Worm (Caenorhabditis elegans) whole organism, mixed stage, embryonic: Measurements from ENCODE around the gene F42G10.1.

Experiments used
- bed-3 ChIP-seq: fragments of 200-800 bp; sonication (Bioruptor generic); optimal IDR thresholded peaks from 3 replicates; lab custom pipeline; 2018; ENCODE audit warnings: mild to moderate bottlenecking, missing genetic modification characterization, moderate library complexity, missing compliant biosample characterization
- blmp-1 ChIP-seq: fragments of 150-350 bp; optimal IDR thresholded peaks from 2 replicates; lab custom pipeline; 2014; ENCODE audit warnings: missing biosample characterization, missing genetic modification characterization
- ceh-43 ChIP-seq: fragments of 200-800 bp; sonication (Bioruptor generic); optimal IDR thresholded peaks from 2 replicates; lab custom pipeline; 2018; ENCODE audit warnings: mild to moderate bottlenecking, missing genetic modification characterization, moderate library complexity, missing compliant biosample characterization
- ceh-83 ChIP-seq: fragments of 200-800 bp; sonication (Bioruptor generic); optimal IDR thresholded peaks from 2 replicates; lab custom pipeline; 2018; ENCODE audit warnings: mild to moderate bottlenecking, missing genetic modification characterization, missing compliant biosample characterization
- ces-1 ChIP-seq: fragments of 150-350 bp; optimal IDR thresholded peaks from 2 replicates; lab custom pipeline; 2014; ENCODE audit warnings: missing biosample characterization, missing genetic modification reagents, missing genetic modification characterization
- cnd-1 ChIP-seq: fragments of 200-800 bp; sonication (Bioruptor generic); optimal IDR thresholded peaks from 2 replicates; lab custom pipeline; 2018; ENCODE audit warnings: mild to moderate bottlenecking, missing genetic modification characterization, missing compliant biosample characterization
- drap-1 ChIP-seq: fragments of 200-800 bp; sonication (Bioruptor generic); optimal IDR thresholded peaks from 3 replicates; lab custom pipeline; 2018; ENCODE audit warnings: mild to moderate bottlenecking, missing genetic modification characterization, missing compliant biosample characterization
- elt-1 ChIP-seq: sonication (generic microtip); optimal IDR thresholded peaks from 2 replicates; lab custom pipeline; 2017; ENCODE audit warnings: missing genetic modification characterization, mild to moderate bottlenecking, missing compliant biosample characterization, antibody characterized with exemption, moderate library complexity, borderline replicate concordance; ENCODE audit not compliant: insufficient read depth
- elt-3 ChIP-seq: fragments of 150-350 bp; optimal IDR thresholded peaks from 2 replicates; lab custom pipeline; 2014; ENCODE audit warnings: missing biosample characterization, missing genetic modification characterization
- flh-1 ChIP-seq: fragments of 200-800 bp; sonication (Bioruptor generic); optimal IDR thresholded peaks from 2 replicates; lab custom pipeline; 2018; ENCODE audit warnings: mild to moderate bottlenecking, missing genetic modification characterization, moderate library complexity, missing compliant biosample characterization
- ham-2 ChIP-seq: fragments of 200-800 bp; sonication (Bioruptor generic); optimal IDR thresholded peaks from 2 replicates; lab custom pipeline; 2018; ENCODE audit warnings: mild to moderate bottlenecking, missing genetic modification characterization, missing compliant biosample characterization
- hlh-1 ChIP-seq: fragments of 150-350 bp; optimal IDR thresholded peaks from 2 replicates; lab custom pipeline; 2014; ENCODE audit warnings: missing biosample characterization, missing genetic modification reagents, missing genetic modification characterization
- lin-13 ChIP-seq: fragments of 150-350 bp; optimal IDR thresholded peaks from 2 replicates; lab custom pipeline; 2014; ENCODE audit warnings: missing biosample characterization, missing genetic modification characterization
- lin-32 ChIP-seq: fragments of 200-800 bp; sonication (Bioruptor generic); optimal IDR thresholded peaks from 2 replicates; lab custom pipeline; 2018; ENCODE audit warnings: mild to moderate bottlenecking, missing genetic modification characterization, missing compliant biosample characterization
- lsy-2 ChIP-seq: fragments of 150-350 bp; optimal IDR thresholded peaks from 2 replicates; lab custom pipeline; 2014; ENCODE audit warnings: missing biosample characterization, missing genetic modification characterization
- mab-5 ChIP-seq: fragments of 150-350 bp; optimal IDR thresholded peaks from 2 replicates; lab custom pipeline; 2014; ENCODE audit warnings: missing biosample characterization, missing genetic modification characterization
- mep-1 ChIP-seq: fragments of 150-350 bp; optimal IDR thresholded peaks from 2 replicates; lab custom pipeline; 2017; ENCODE audit warnings: missing biosample characterization, missing genetic modification reagents, missing genetic modification characterization, inconsistent platforms
- mls-2 ChIP-seq: sonication (generic microtip); optimal IDR thresholded peaks from 2 replicates; lab custom pipeline; 2016; ENCODE audit warnings: mild to moderate bottlenecking, missing genetic modification characterization, moderate library complexity, missing compliant biosample characterization
- nhr-12 ChIP-seq: fragments of 150-350 bp; optimal IDR thresholded peaks from 2 replicates; lab custom pipeline; 2014; ENCODE audit warnings: missing biosample characterization, missing genetic modification characterization
- nhr-2 ChIP-seq: fragments of 150-350 bp; optimal IDR thresholded peaks from 2 replicates; lab custom pipeline; 2014; ENCODE audit warnings: missing biosample characterization, missing genetic modification characterization
- nhr-237 ChIP-seq: fragments of 150-350 bp; optimal IDR thresholded peaks from 2 replicates; lab custom pipeline; 2014; ENCODE audit warnings: missing biosample characterization, missing genetic modification characterization
- nhr-28 ChIP-seq: fragments of 150-350 bp; optimal IDR thresholded peaks from 2 replicates; lab custom pipeline; 2014; ENCODE audit warnings: missing biosample characterization, missing genetic modification characterization
- nhr-76 ChIP-seq: sonication (generic microtip); optimal IDR thresholded peaks from 2 replicates; lab custom pipeline; 2017; ENCODE audit warnings: missing biosample characterization, missing genetic modification characterization
- pha-4 ChIP-seq: fragments of 150-350 bp; optimal IDR thresholded peaks from 2 replicates; lab custom pipeline; 2018; ENCODE audit warnings: missing biosample characterization, missing genetic modification reagents, missing genetic modification characterization
- sem-2 ChIP-seq: fragments of 200-800 bp; sonication (Bioruptor generic); optimal IDR thresholded peaks from 2 replicates; lab custom pipeline; 2018; ENCODE audit warnings: mild to moderate bottlenecking, missing genetic modification characterization, missing compliant biosample characterization
- snpc-4 ChIP-seq: fragments of 150-350 bp; optimal IDR thresholded peaks from 2 replicates; lab custom pipeline; 2014; ENCODE audit warnings: missing biosample characterization, missing genetic modification characterization
- sptf-1 ChIP-seq: sonication (generic microtip); optimal IDR thresholded peaks from 2 replicates; lab custom pipeline; 2017; ENCODE audit warnings: mild to moderate bottlenecking, missing genetic modification characterization, moderate library complexity, missing compliant biosample characterization
- tbx-8 ChIP-seq: fragments of 200-800 bp; sonication (Bioruptor generic); optimal IDR thresholded peaks from 2 replicates; lab custom pipeline; 2018; ENCODE audit warnings: mild to moderate bottlenecking, missing genetic modification characterization, moderate library complexity, missing compliant biosample characterization
- unc-120 ChIP-seq: sonication (generic microtip); optimal IDR thresholded peaks from 2 replicates; lab custom pipeline; 2017; ENCODE audit warnings: missing genetic modification characterization, missing compliant biosample characterization; ENCODE audit not compliant: poor library complexity, severe bottlenecking
- unc-39 ChIP-seq: fragments of 150-350 bp; optimal IDR thresholded peaks from 2 replicates; lab custom pipeline; 2014; ENCODE audit warnings: missing biosample characterization, missing genetic modification characterization
- zip-8 ChIP-seq: fragments of 150-350 bp; optimal IDR thresholded peaks from 2 replicates; lab custom pipeline; 2014; ENCODE audit warnings: missing biosample characterization, missing genetic modification characterization
- ztf-11 ChIP-seq: fragments of 150-350 bp; optimal IDR thresholded peaks from 2 replicates; lab custom pipeline; 2014; ENCODE audit warnings: missing biosample characterization, missing genetic modification characterization

The F42G10.1 gene

DNA sequence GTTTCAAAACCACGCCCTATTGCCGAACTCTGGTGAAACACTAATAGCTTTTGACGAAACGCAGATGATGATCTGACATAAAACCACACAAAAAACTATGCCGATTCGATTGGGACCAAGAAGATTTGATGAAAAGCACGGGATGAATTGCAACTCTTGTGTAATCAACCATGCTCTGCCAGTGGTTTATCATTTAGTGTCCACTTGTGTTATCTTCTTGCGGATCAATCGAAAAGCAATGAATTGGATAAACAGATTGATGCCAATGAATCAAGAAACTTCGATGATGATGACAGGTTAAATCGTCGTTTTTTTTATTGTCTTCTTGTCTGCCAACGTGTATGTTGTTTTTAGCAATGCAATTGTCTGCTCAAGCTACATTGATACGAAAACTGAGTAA, at the start of gene F42G10.1:
Gene F42G10.1 (minus strand): TSS at position 151 of the 400 bp plus-strand sequence.
- TF ChIP-seq drap-1, result no peak
- TF ChIP-seq lin-13 (tag; lab: Kevin White, UChicago), result no peak
- TF ChIP-seq nhr-2, result no peak
- TF ChIP-seq ztf-11 (tag; lab: Kevin White, UChicago), result no peak
- TF ChIP-seq elt-3 (tag; lab: Kevin White, UChicago), result no peak
- TF ChIP-seq bed-3, result no peak
- no peak for TF ChIP-seq nhr-28
- no peak for TF ChIP-seq ceh-83 (GFP tag; lab: Kevin White, UChicago)
- TF ChIP-seq blmp-1 (tag; lab: Kevin White, UChicago), result no peak
- TF ChIP-seq ham-2, result no peak
- TF ChIP-seq nhr-237 (tag; lab: Kevin White, UChicago), result no peak
- TF ChIP-seq elt-1 (tag; lab: Kevin White, UChicago), result no peak
- no peak for TF ChIP-seq nhr-12
- no peak for TF ChIP-seq ceh-43 (GFP tag; lab: Kevin White, UChicago)
- TF ChIP-seq cnd-1 (tag; lab: Kevin White, UChicago), result no peak
- TF ChIP-seq mab-5, result no peak
- TF ChIP-seq flh-1, result no peak
- TF ChIP-seq ces-1 (GFP tag; lab: Kevin White, UChicago), result no peak
- no peak for TF ChIP-seq unc-120 (tag; lab: Kevin White, UChicago)
- no peak for TF ChIP-seq nhr-76 (tag; lab: Kevin White, UChicago)

DNA sequence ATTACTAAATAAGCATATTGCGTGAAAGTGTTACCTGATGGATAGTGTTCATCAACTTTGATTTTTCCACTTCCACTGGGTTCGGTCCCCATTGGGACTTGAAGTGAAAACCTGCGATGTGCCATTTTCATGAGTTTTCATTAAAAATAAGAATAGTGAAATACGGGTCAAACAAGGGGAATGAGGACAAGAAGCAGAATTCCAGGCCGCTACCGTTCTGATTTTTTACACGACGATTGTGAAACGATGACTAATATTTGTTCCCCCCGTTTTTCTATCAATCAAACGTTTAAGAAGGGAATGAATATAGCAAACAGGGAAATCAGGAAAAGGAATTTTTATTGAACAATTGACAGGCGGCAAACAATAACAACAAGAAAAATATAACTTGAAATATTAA, 47.7 kb upstream of the F42G10.1 start, which contains the start of gene mlck-1:
Gene mlck-1 (minus strand): TSS at position 101 of the 400 bp plus-strand sequence.
- TF ChIP-seq bed-3, result no peak
- no peak for TF ChIP-seq elt-3 (tag; lab: Kevin White, UChicago)
- TF ChIP-seq unc-120 (tag; lab: Kevin White, UChicago), result no peak
- no peak for TF ChIP-seq ceh-43 (GFP tag; lab: Kevin White, UChicago)
- TF ChIP-seq snpc-4 (tag; lab: Kevin White, UChicago), result no peak
- no peak for TF ChIP-seq sem-2 (GFP tag; lab: Kevin White, UChicago)
- TF ChIP-seq lsy-2 (tag; lab: Kevin White, UChicago), result no peak
- no peak for TF ChIP-seq unc-39 (tag; lab: Kevin White, UChicago)
- no peak for TF ChIP-seq pha-4 (tag; lab: Kevin White, UChicago)
- no peak for TF ChIP-seq mep-1 (tag; lab: Kevin White, UChicago)
- TF ChIP-seq lin-13 (tag; lab: Kevin White, UChicago), result no peak
- no peak for TF ChIP-seq ztf-11 (tag; lab: Kevin White, UChicago)
- no peak for TF ChIP-seq lin-32 (GFP tag; lab: Kevin White, UChicago)
- TF ChIP-seq elt-1 (tag; lab: Kevin White, UChicago), result no peak
- no peak for TF ChIP-seq ces-1 (GFP tag; lab: Kevin White, UChicago)
- no peak for TF ChIP-seq tbx-8 (GFP tag; lab: Kevin White, UChicago)

DNA sequence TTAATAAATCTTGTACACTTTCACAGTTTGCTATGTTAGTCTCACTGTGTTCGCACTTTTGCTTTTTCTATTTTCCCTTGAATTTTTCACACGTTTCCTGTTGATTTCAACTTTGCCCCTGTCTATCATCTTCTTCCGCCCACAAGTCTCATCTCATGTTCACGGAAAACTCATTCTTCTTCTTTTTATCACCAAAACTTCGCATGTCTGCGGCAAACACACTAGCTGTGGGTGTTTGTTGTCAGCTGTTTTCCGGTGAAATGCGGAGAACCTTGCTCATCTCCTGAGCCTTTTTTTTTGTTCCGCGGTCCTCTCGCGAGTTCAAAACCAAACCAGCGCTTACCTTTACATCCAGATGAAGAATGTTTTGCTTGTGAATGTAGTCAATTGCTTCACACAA, 46.5 kb upstream of the F42G10.1 start:
- TF ChIP-seq mls-2 (tag; lab: Kevin White, UChicago) (no peak), hlh-1 (tag; lab: Kevin White, UChicago) (peak; percentile 65), snpc-4 (tag; lab: Kevin White, UChicago) (no peak)

DNA sequence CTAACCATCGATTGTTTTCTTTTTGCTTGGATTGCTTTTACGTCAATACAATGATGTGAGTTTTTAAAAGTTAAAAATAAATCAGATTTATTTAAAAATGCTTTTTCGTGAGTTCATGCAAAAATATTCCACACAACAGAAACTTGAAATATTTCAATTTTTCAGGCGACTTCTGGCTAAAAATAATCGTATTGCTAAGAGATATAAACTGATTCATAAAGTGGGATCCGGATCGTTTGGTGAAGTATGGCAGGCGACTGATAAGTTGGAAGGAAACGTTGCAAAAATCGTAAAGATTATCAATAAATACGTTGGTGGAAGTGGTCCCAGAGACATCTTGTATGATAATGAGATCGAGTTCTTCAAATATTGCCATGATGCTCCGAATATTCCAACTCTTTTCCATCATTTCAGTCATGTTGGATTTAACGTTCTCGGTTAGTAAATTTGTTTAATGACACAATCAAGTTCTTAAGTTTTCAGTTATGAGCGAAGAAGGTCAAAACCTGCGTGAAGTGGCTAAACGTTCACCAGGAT, 38.6 kb upstream of the F42G10.1 start, which contains the start of gene ZC373.3:
Gene ZC373.3 (plus strand): TSS at position 51 of the 537 bp plus-strand sequence.
- TF ChIP-seq unc-39 (tag; lab: Kevin White, UChicago), result no peak
- TF ChIP-seq lin-32 (GFP tag; lab: Kevin White, UChicago), result no peak
- TF ChIP-seq hlh-1 (tag; lab: Kevin White, UChicago), result no peak
- TF ChIP-seq nhr-2, result no peak
- TF ChIP-seq unc-120 (tag; lab: Kevin White, UChicago), result no peak
- TF ChIP-seq ceh-83 (GFP tag; lab: Kevin White, UChicago), result no peak
- no peak for TF ChIP-seq sptf-1 (tag; lab: Kevin White, UChicago)
- no peak for TF ChIP-seq zip-8 (tag; lab: Kevin White, UChicago)
- no peak for TF ChIP-seq cnd-1 (tag; lab: Kevin White, UChicago)
- no peak for TF ChIP-seq bed-3
- TF ChIP-seq mab-5, result no peak
- TF ChIP-seq lsy-2 (tag; lab: Kevin White, UChicago), result no peak
- no peak for TF ChIP-seq elt-1 (tag; lab: Kevin White, UChicago)
- TF ChIP-seq snpc-4 (tag; lab: Kevin White, UChicago), result no peak
- no peak for TF ChIP-seq ces-1 (GFP tag; lab: Kevin White, UChicago)
- TF ChIP-seq ham-2, result no peak
- TF ChIP-seq, all 35 proteins: peak for 0
